5 fruit fly cellular contexts compared by ENCODE assay signal in the genomic region with DNA sequence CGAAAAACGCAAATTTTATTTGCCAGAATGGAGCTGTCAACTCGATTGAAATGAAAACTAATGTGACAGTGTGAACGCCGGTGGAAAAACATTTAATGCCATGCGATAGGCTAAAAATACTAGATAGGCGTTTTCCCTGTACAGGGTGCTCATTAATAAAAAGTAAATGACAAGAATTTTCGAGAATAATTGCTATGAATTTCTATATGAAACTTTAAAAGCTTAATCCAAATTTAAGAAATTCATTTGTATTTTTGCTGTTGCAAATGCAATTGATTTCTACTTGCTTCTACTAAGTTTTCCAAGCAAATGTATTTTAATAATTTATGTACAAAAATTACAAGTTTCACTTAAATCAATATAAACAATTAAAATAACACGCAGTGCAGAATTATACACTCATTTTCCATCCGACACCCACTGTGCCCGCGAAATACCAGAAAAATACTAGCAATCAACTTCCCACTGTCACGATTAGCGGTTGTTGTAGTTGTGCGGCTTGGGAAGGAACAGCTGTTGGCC.
TF ChIP-seq lines count a peak whose summit lies in the region.

A gene (minus strand): TSS at position 50 of the 522 bp plus-strand sequence.

TF ChIP-seq in whole organism, adult, 20 proteins besides CTCF, POLR2A, EP300 and RAD21 (continued from another document):
- peak; percentile 97 for TF ChIP-seq CG7045 (GFP tag; optimal IDR thresholded peaks at IDR 0.05; lab: Kevin White, UChicago)
- no peak for TF ChIP-seq kay (GFP tag; lab: Kevin White, UChicago; ENCODE audit: borderline replicate concordance)
- peak; percentile 82 for TF ChIP-seq Crg-1 (GFP tag; optimal IDR thresholded peaks at IDR 0.05; lab: Kevin White, UChicago)
- TF ChIP-seq cic (GFP tag; optimal IDR thresholded peaks at IDR 0.05; lab: Kevin White, UChicago), result no peak
TF ChIP-seq in whole organism, adult: peak in this region for 17.

TF ChIP-seq in whole organism, embryonic, 481 proteins besides CTCF, POLR2A, EP300 and RAD21 (continued from another document and continues in another):
- TF ChIP-seq H2.0 (GFP tag; IDR thresholded peaks at IDR 0.05; lab: Robert Waterston, UW) (peak; percentile 92), pros (GFP tag; optimal IDR thresholded peaks at IDR 0.05; lab: Kevin White, UChicago) (no peak), Sox100B (GFP tag; optimal IDR thresholded peaks at IDR 0.05; lab: Kevin White, UChicago) (peak; percentile 94), fd64A (GFP tag; optimal IDR thresholded peaks at IDR 0.05; lab: Kevin White, UChicago) (peak; percentile 45), D19B (GFP tag; optimal IDR thresholded peaks at IDR 0.05; lab: Kevin White, UChicago) (peak; percentile 90), CG3838 (GFP tag; optimal IDR thresholded peaks at IDR 0.05; lab: Kevin White, UChicago) (peak; percentile 84), Awh (GFP tag; IDR thresholded peaks at IDR 0.05; lab: Robert Waterston, UW) (peak; percentile 90), Myb (GFP tag; optimal IDR thresholded peaks at IDR 0.05; lab: Kevin White, UChicago) (peak; percentile 76), salm (tag; optimal IDR thresholded peaks at IDR 0.05; lab: Kevin White, UChicago) (peak; percentile 62), mirr (GFP tag; optimal IDR thresholded peaks at IDR 0.05; lab: Kevin White, UChicago) (peak; percentile 78), Nf-YA (GFP tag; IDR thresholded peaks at IDR 0.05; lab: Robert Waterston, UW) (peak; percentile 80), Adf1 (GFP tag; IDR thresholded peaks at IDR 0.05; lab: Robert Waterston, UW) (peak; percentile 73), CG32767 (GFP tag; IDR thresholded peaks at IDR 0.05; lab: Robert Waterston, UW) (peak; percentile 91), Opbp (GFP tag; IDR thresholded peaks at IDR 0.05; lab: Robert Waterston, UW; ENCODE audit: partially characterized antibody) (no peak), CG9437 (GFP tag; optimal IDR thresholded peaks at IDR 0.05; lab: Kevin White, UChicago) (peak; percentile 90), lbe (GFP tag; optimal IDR thresholded peaks at IDR 0.05; lab: Kevin White, UChicago) (no peak), CG11560 (tag; IDR thresholded peaks at IDR 0.05; lab: Robert Waterston, UW) (peak; percentile 89), BEAF-32 (GFP tag; optimal IDR thresholded peaks at IDR 0.05; lab: Kevin White, UChicago) (peak; percentile 62), CG11696 (GFP tag; IDR thresholded peaks at IDR 0.05; lab: Robert Waterston, UW) (peak; percentile 78), CG13296 (GFP tag; optimal IDR thresholded peaks at IDR 0.05; lab: Kevin White, UChicago) (no peak), CG11093 (GFP tag; IDR thresholded peaks at IDR 0.05; lab: Robert Waterston, UW) (peak; percentile 95), Vsx1 (GFP tag; optimal IDR thresholded peaks at IDR 0.05; lab: Kevin White, UChicago) (no peak), Dad (GFP tag; optimal IDR thresholded peaks at IDR 0.05; lab: Kevin White, UChicago) (peak; percentile 79), CG15696 (tag; optimal IDR thresholded peaks at IDR 0.05; lab: Kevin White, UChicago) (peak; percentile 96), CG17802 (tag; optimal IDR thresholded peaks at IDR 0.05; lab: Kevin White, UChicago) (peak; percentile 82), her (GFP tag; optimal IDR thresholded peaks at IDR 0.05; lab: Kevin White, UChicago) (peak; percentile 71), CG3407 (GFP tag; optimal IDR thresholded peaks at IDR 0.05; lab: Kevin White, UChicago) (peak; percentile 82), CG8089 (GFP tag; optimal IDR thresholded peaks at IDR 0.05; lab: Kevin White, UChicago) (peak; percentile 92), CG3163 (GFP tag; optimal IDR thresholded peaks at IDR 0.05; lab: Kevin White, UChicago) (peak; percentile 68), h (optimal IDR thresholded peaks at IDR 0.05; lab: Kevin White, UChicago) (no peak)

TF ChIP-seq in whole organism, prepupa, 60 proteins besides CTCF, POLR2A, EP300 and RAD21 (continued from another document and continues in another):
- TF ChIP-seq CG11294 (GFP tag; IDR thresholded peaks at IDR 0.05; lab: Robert Waterston, UW) (peak; percentile 97), CG11902 (GFP tag; optimal IDR thresholded peaks at IDR 0.05; lab: Kevin White, UChicago) (peak; percentile 95), CG3032 (tag; optimal IDR thresholded peaks at IDR 0.05; lab: Kevin White, UChicago) (peak; percentile 98), CG32006 (GFP tag; optimal IDR thresholded peaks at IDR 0.05; lab: Kevin White, UChicago) (peak; percentile 98), pdm3 (GFP tag; optimal IDR thresholded peaks at IDR 0.05; lab: Kevin White, UChicago) (peak; percentile 96), topi (GFP tag; optimal IDR thresholded peaks at IDR 0.05; lab: Kevin White, UChicago) (peak; percentile 95), CG15336 (GFP tag; IDR thresholded peaks at IDR 0.05; lab: Robert Waterston, UW) (peak; percentile 94), CG16779 (tag; optimal IDR thresholded peaks at IDR 0.05; lab: Kevin White, UChicago) (peak; percentile 86), CG1621 (tag; optimal IDR thresholded peaks at IDR 0.05; lab: Kevin White, UChicago) (peak; percentile 80), fd85E (GFP tag; optimal IDR thresholded peaks at IDR 0.05; lab: Kevin White, UChicago) (peak; percentile 71), Lpt (GFP tag; optimal IDR thresholded peaks at IDR 0.05; lab: Kevin White, UChicago) (peak; percentile 93), CG6163 (GFP tag; IDR thresholded peaks at IDR 0.05; lab: Robert Waterston, UW) (peak; percentile 96), CG6276 (GFP tag; optimal IDR thresholded peaks at IDR 0.05; lab: Kevin White, UChicago) (peak; percentile 94), Ets96B (tag; optimal IDR thresholded peaks at IDR 0.05; lab: Kevin White, UChicago) (peak; percentile 94), ss (GFP tag; optimal IDR thresholded peaks at IDR 0.05; lab: Kevin White, UChicago) (peak; percentile 75 to 93), CG10669 (GFP tag; optimal IDR thresholded peaks at IDR 0.05; lab: Kevin White, UChicago) (peak; percentile 95), Met (GFP tag; optimal IDR thresholded peaks at IDR 0.05; lab: Kevin White, UChicago) (peak; percentile 95), CG6792 (GFP tag; optimal IDR thresholded peaks at IDR 0.05; lab: Kevin White, UChicago) (peak; percentile 90), acj6 (GFP tag; optimal IDR thresholded peaks at IDR 0.05; lab: Kevin White, UChicago) (peak; percentile 97), vri (GFP tag; optimal IDR thresholded peaks at IDR 0.05; lab: Kevin White, UChicago) (peak; percentile 73), CG6854 (GFP tag; optimal IDR thresholded peaks at IDR 0.05; lab: Kevin White, UChicago) (peak; percentile 49), spab (GFP tag; optimal IDR thresholded peaks at IDR 0.05; lab: Kevin White, UChicago) (peak; percentile 89), cyc (GFP tag; optimal IDR thresholded peaks at IDR 0.05; lab: Kevin White, UChicago) (peak; percentile 94), net (GFP tag; optimal IDR thresholded peaks at IDR 0.05; lab: Kevin White, UChicago) (peak; percentile 89), Sox102F (GFP tag; optimal IDR thresholded peaks at IDR 0.05; lab: Kevin White, UChicago) (peak; percentile 85), Eip75B (GFP tag; optimal IDR thresholded peaks at IDR 0.05; lab: Kevin White, UChicago) (peak; percentile 94), Hr39 (GFP tag; optimal IDR thresholded peaks at IDR 0.05; lab: Kevin White, UChicago) (peak; percentile 97), Blimp-1 (GFP tag; optimal IDR thresholded peaks at IDR 0.05; lab: Kevin White, UChicago) (peak; percentile 88), fkh (GFP tag; optimal IDR thresholded peaks at IDR 0.05; lab: Kevin White, UChicago) (no peak), Hr4 (GFP tag; optimal IDR thresholded peaks at IDR 0.05; lab: Kevin White, UChicago) (peak; percentile 97), dac (GFP tag; optimal IDR thresholded peaks at IDR 0.05; lab: Kevin White, UChicago) (peak; percentile 94)

TF ChIP-seq in whole organism, pupa, 21 proteins besides CTCF, POLR2A, EP300 and RAD21 (continued from another document):
- TF ChIP-seq Pif1A (GFP tag; optimal IDR thresholded peaks at IDR 0.05; lab: Kevin White, UChicago), result no peak
- peak; percentile 89 for TF ChIP-seq fd96Ca (GFP tag; IDR thresholded peaks at IDR 0.05; lab: Robert Waterston, UW)

TF ChIP-seq in whole organism, wandering third instar larva, 38 proteins besides CTCF, POLR2A, EP300 and RAD21 (continued from another document):
- TF ChIP-seq sage (GFP tag; optimal IDR thresholded peaks at IDR 0.05; lab: Kevin White, UChicago), result peak; percentile 82
- TF ChIP-seq Hnf4 (GFP tag; optimal IDR thresholded peaks at IDR 0.05; lab: Kevin White, UChicago), result peak; percentile 85
- TF ChIP-seq Hr78 (GFP tag; optimal IDR thresholded peaks at IDR 0.05; lab: Kevin White, UChicago), result no peak
- TF ChIP-seq OdsH (GFP tag; optimal IDR thresholded peaks at IDR 0.05; lab: Kevin White, UChicago), result peak; percentile 89
- peak; percentile 92 for TF ChIP-seq ey (GFP tag; optimal IDR thresholded peaks at IDR 0.05; lab: Kevin White, UChicago)
- TF ChIP-seq CrebA (GFP tag; optimal IDR thresholded peaks at IDR 0.05; lab: Kevin White, UChicago; ENCODE audit: borderline replicate concordance), result no peak
- TF ChIP-seq CG32264 (GFP tag; optimal IDR thresholded peaks at IDR 0.05; lab: Kevin White, UChicago), result peak; percentile 71
- peak; percentile 91 for TF ChIP-seq rgr (GFP tag; optimal IDR thresholded peaks at IDR 0.05; lab: Kevin White, UChicago)
- peak; percentile 40 to 96 for TF ChIP-seq foxo (GFP tag; optimal IDR thresholded peaks at IDR 0.05; lab: Kevin White, UChicago)
- TF ChIP-seq sv (GFP tag; optimal IDR thresholded peaks at IDR 0.05; lab: Kevin White, UChicago), result peak; percentile 95
- peak; percentile 84 for TF ChIP-seq br (GFP tag; optimal IDR thresholded peaks at IDR 0.05; lab: Kevin White, UChicago)
- TF ChIP-seq Vsx2 (GFP tag; optimal IDR thresholded peaks at IDR 0.05; lab: Kevin White, UChicago; ENCODE audit: partially characterized antibody), result no peak
- TF ChIP-seq psq (GFP tag; optimal IDR thresholded peaks at IDR 0.05; lab: Kevin White, UChicago), result peak; percentile 83
- TF ChIP-seq Sp1 (GFP tag; optimal IDR thresholded peaks at IDR 0.05; lab: Kevin White, UChicago), result peak; percentile 92
- peak; percentile 95 for TF ChIP-seq CG9705 (GFP tag; optimal IDR thresholded peaks at IDR 0.05; lab: Kevin White, UChicago)
- no peak for TF ChIP-seq brk (GFP tag; optimal IDR thresholded peaks at IDR 0.05; lab: Kevin White, UChicago)
- TF ChIP-seq woc (GFP tag; optimal IDR thresholded peaks at IDR 0.05; lab: Kevin White, UChicago), result peak; percentile 87
- TF ChIP-seq usp (GFP tag; optimal IDR thresholded peaks at IDR 0.05; lab: Kevin White, UChicago), result no peak
